Worm (Caenorhabditis elegans) whole organism, young adult: ENCODE measurements around the gene smc-6.

ENCODE experiments used
- B0019.2 ChIP-seq: fragments of 200-800 bp; sonication (Bioruptor generic); conservative IDR thresholded peaks from 2 replicates; pipeline ENCODE4 v1.3.6; 2022; ENCODE audit warnings: missing genetic modification reagents, missing genetic modification characterization, missing compliant biosample characterization
- C06A6.2 ChIP-seq: fragments of 200-800 bp; sonication (Bioruptor generic); conservative IDR thresholded peaks from 2 replicates; pipeline ENCODE4 v1.3.6; 2022; ENCODE audit warnings: missing genetic modification characterization, missing compliant biosample characterization
- F22D6.2 ChIP-seq: sonication (generic microtip); optimal IDR thresholded peaks from 2 replicates; lab custom pipeline; 2016; ENCODE audit warnings: mild to moderate bottlenecking, missing genetic modification characterization, missing compliant biosample characterization
- F52B5.7 ChIP-seq: sonication (generic microtip); optimal IDR thresholded peaks from 2 replicates; lab custom pipeline; 2016; ENCODE audit warnings: mild to moderate bottlenecking, missing genetic modification characterization, missing compliant biosample characterization
- K12H6.12 ChIP-seq: fragments of 200-800 bp; sonication (Bioruptor generic); optimal IDR thresholded peaks from 2 replicates; lab custom pipeline; 2018; ENCODE audit warnings: mild to moderate bottlenecking, missing genetic modification characterization, missing compliant biosample characterization
- T26A5.8 ChIP-seq: sonication (generic microtip); optimal IDR thresholded peaks from 2 replicates; lab custom pipeline; 2016; ENCODE audit warnings: missing genetic modification characterization, missing compliant biosample characterization
- Y53F4B.3 ChIP-seq: fragments of 200-800 bp; sonication (Bioruptor generic); IDR thresholded peaks from 2 replicates; pipeline ENCODE4 v1.3.6; 2022; ENCODE audit warnings: missing genetic modification reagents, missing genetic modification characterization, missing compliant biosample characterization
- Y53G8AR.9 ChIP-seq: fragments of 200-800 bp; sonication (Bioruptor generic); conservative IDR thresholded peaks from 2 replicates; pipeline ENCODE4 v1.3.6; 2022; ENCODE audit warnings: missing genetic modification reagents, missing genetic modification characterization, missing compliant biosample characterization
- ZK185.1 ChIP-seq: sonication (generic microtip); optimal IDR thresholded peaks from 2 replicates; lab custom pipeline; 2016; ENCODE audit warnings: mild to moderate bottlenecking, missing genetic modification characterization, missing compliant biosample characterization; ENCODE audit not compliant: poor library complexity, severe bottlenecking
- aptf-2 ChIP-seq: fragments of 200-800 bp; sonication (Bioruptor generic); conservative IDR thresholded peaks from 2 replicates; pipeline ENCODE4 v1.3.6; 2022; ENCODE audit warnings: missing genetic modification reagents, missing genetic modification characterization, missing compliant biosample characterization
- attf-5 ChIP-seq: fragments of 200-800 bp; sonication (Bioruptor generic); optimal IDR thresholded peaks from 2 replicates; lab custom pipeline; 2018; ENCODE audit warnings: mild to moderate bottlenecking, missing genetic modification characterization, missing compliant biosample characterization
- cebp-1 ChIP-seq, 2 experiments: fragments of 200-800 bp in 1 of 2; sonication (Bioruptor generic) in 1 of 2; sonication (generic microtip) in 1 of 2; IDR thresholded peaks in 1 of 2; optimal IDR thresholded peaks in 1 of 2; 2 replicates each; pipeline versions ENCODE4 v1.3.6 to Lab custom; 2017 to 2022; ENCODE audit warnings: missing compliant biosample characterization in 2 of 2, missing genetic modification characterization in 2 of 2, mild to moderate bottlenecking in 1 of 2, missing genetic modification reagents in 1 of 2, moderate library complexity in 1 of 2
- efl-1 ChIP-seq: fragments of 150-350 bp; optimal IDR thresholded peaks from 2 replicates; lab custom pipeline; 2014; ENCODE audit warnings: missing biosample characterization, missing genetic modification reagents, missing genetic modification characterization
- egl-18 ChIP-seq: fragments of 200-800 bp; sonication (Bioruptor generic); IDR thresholded peaks from 2 replicates; pipeline ENCODE4 v1.3.6; 2022; ENCODE audit warnings: missing genetic modification reagents, missing genetic modification characterization, missing compliant biosample characterization
- egrh-3 ChIP-seq: fragments of 200-800 bp; sonication (Bioruptor generic); IDR thresholded peaks from 2 replicates; pipeline ENCODE4 v1.3.6; 2022; ENCODE audit warnings: missing genetic modification reagents, missing genetic modification characterization, missing compliant biosample characterization
- ekl-4 ChIP-seq: fragments of 200-800 bp; sonication (Bioruptor generic); IDR thresholded peaks from 2 replicates; pipeline ENCODE4 v1.3.6; 2022; ENCODE audit warnings: missing genetic modification reagents, missing genetic modification characterization, missing compliant biosample characterization
- ets-4 ChIP-seq: fragments of 200-800 bp; sonication (Bioruptor generic); optimal IDR thresholded peaks from 2 replicates; lab custom pipeline; 2018; ENCODE audit warnings: mild to moderate bottlenecking, missing genetic modification characterization, missing compliant biosample characterization
- fkh-3 ChIP-seq: sonication (generic microtip); optimal IDR thresholded peaks from 2 replicates; lab custom pipeline; 2016; ENCODE audit warnings: mild to moderate bottlenecking, missing genetic modification characterization, missing compliant biosample characterization
- him-1 ChIP-seq: sonication (generic microtip); optimal IDR thresholded peaks from 2 replicates; lab custom pipeline; 2016; ENCODE audit warnings: missing genotype, missing genetic modification reagents, missing genetic modification characterization, missing compliant biosample characterization
- hsf-1 ChIP-seq: fragments of 200-800 bp; sonication (Bioruptor generic); IDR thresholded peaks from 2 replicates; pipeline ENCODE4 v1.3.6; 2022; ENCODE audit warnings: missing genetic modification reagents, missing genetic modification characterization, missing compliant biosample characterization
- lin-26 ChIP-seq: fragments of 200-800 bp; sonication (Bioruptor generic); IDR thresholded peaks from 2 replicates; pipeline ENCODE4 v1.3.6; 2022; ENCODE audit warnings: missing genetic modification reagents, missing genetic modification characterization, missing compliant biosample characterization
- lin-40 ChIP-seq: sonication (generic microtip); optimal IDR thresholded peaks from 2 replicates; lab custom pipeline; 2016; ENCODE audit warnings: missing genetic modification characterization, mild to moderate bottlenecking, missing compliant biosample characterization, missing genotype, missing genetic modification reagents
- lsl-1 ChIP-seq: fragments of 200-800 bp; sonication (Bioruptor generic); optimal IDR thresholded peaks from 2 replicates; lab custom pipeline; 2018; ENCODE audit warnings: mild to moderate bottlenecking, missing genetic modification characterization, moderate library complexity, missing compliant biosample characterization
- lsy-27 ChIP-seq: sonication (generic microtip); optimal IDR thresholded peaks from 2 replicates; lab custom pipeline; 2017; ENCODE audit warnings: missing genetic modification characterization, mild to moderate bottlenecking, missing compliant biosample characterization, antibody characterized with exemption, missing genotype, borderline replicate concordance; ENCODE audit not compliant: insufficient read depth
- madf-3 ChIP-seq: fragments of 200-800 bp; sonication (Bioruptor generic); IDR thresholded peaks from 2 replicates; pipeline ENCODE4 v1.3.6; 2022; ENCODE audit warnings: missing genetic modification reagents, missing genetic modification characterization, missing compliant biosample characterization
- mcd-1 ChIP-seq: fragments of 200-800 bp; sonication (Bioruptor generic); IDR thresholded peaks from 2 replicates; pipeline ENCODE4 v1.3.6; 2022; ENCODE audit warnings: missing genetic modification reagents, missing genetic modification characterization, missing compliant biosample characterization
- mel-28 ChIP-seq: sonication (generic microtip); optimal IDR thresholded peaks from 2 replicates; lab custom pipeline; 2016; ENCODE audit warnings: borderline replicate concordance, mild to moderate bottlenecking, missing genetic modification characterization, missing compliant biosample characterization
- mxl-1 ChIP-seq: sonication (generic microtip); optimal IDR thresholded peaks from 2 replicates; lab custom pipeline; 2016; ENCODE audit warnings: missing genetic modification characterization, missing compliant biosample characterization
- nhr-179 ChIP-seq: sonication (generic microtip); optimal IDR thresholded peaks from 2 replicates; lab custom pipeline; 2016; ENCODE audit warnings: mild to moderate bottlenecking, missing genetic modification characterization, missing compliant biosample characterization
- nhr-27 ChIP-seq: fragments of 200-800 bp; sonication (Bioruptor generic); optimal IDR thresholded peaks from 2 replicates; lab custom pipeline; 2018; ENCODE audit warnings: mild to moderate bottlenecking, missing genetic modification characterization, moderate library complexity, missing compliant biosample characterization
- pbrm-1 ChIP-seq: fragments of 200-800 bp; sonication (Bioruptor generic); IDR thresholded peaks from 2 replicates; pipeline ENCODE4 v1.3.6; 2022; ENCODE audit warnings: missing genetic modification reagents, missing genetic modification characterization, missing compliant biosample characterization
- rec-8 ChIP-seq, 2 experiments: sonication (generic microtip); optimal IDR thresholded peaks; 2 replicates each; lab custom pipeline; 2016; ENCODE audit warnings: mild to moderate bottlenecking in 2 of 2, missing genetic modification characterization in 2 of 2, missing genetic modification reagents in 2 of 2, missing genotype in 2 of 2, missing biosample characterization in 1 of 2, missing compliant biosample characterization in 1 of 2, moderate library complexity in 1 of 2
- repo-1 ChIP-seq: sonication (generic microtip); optimal IDR thresholded peaks from 2 replicates; lab custom pipeline; 2017; ENCODE audit warnings: mild to moderate bottlenecking, missing genetic modification characterization, missing compliant biosample characterization
- snpc-1.3 ChIP-seq: sonication (generic microtip); optimal IDR thresholded peaks from 2 replicates; lab custom pipeline; 2017; ENCODE audit warnings: missing genetic modification characterization, mild to moderate bottlenecking, missing compliant biosample characterization, antibody characterized with exemption, moderate library complexity, missing genotype, missing genetic modification reagents; ENCODE audit not compliant: insufficient read depth
- snpc-3.4 ChIP-seq: sonication (generic microtip); optimal IDR thresholded peaks from 2 replicates; lab custom pipeline; 2017; ENCODE audit warnings: missing genetic modification characterization, mild to moderate bottlenecking, missing compliant biosample characterization, antibody characterized with exemption, moderate library complexity, missing genotype, missing genetic modification reagents
- sptf-2 ChIP-seq: fragments of 200-800 bp; sonication (Bioruptor generic); optimal IDR thresholded peaks from 2 replicates; lab custom pipeline; 2018; ENCODE audit warnings: mild to moderate bottlenecking, missing genetic modification characterization, missing compliant biosample characterization
- tbp1 ChIP-seq: fragments of 200-800 bp; sonication (Bioruptor generic); optimal IDR thresholded peaks from 2 replicates; lab custom pipeline; 2018; ENCODE audit warnings: mild to moderate bottlenecking, missing genetic modification characterization, missing compliant biosample characterization
- zfh-2 ChIP-seq: fragments of 200-800 bp; sonication (Bioruptor generic); conservative IDR thresholded peaks from 2 replicates; pipeline ENCODE4 v1.3.6; 2022; ENCODE audit warnings: missing genetic modification reagents, missing genetic modification characterization, missing compliant biosample characterization
- ztf-18 ChIP-seq: sonication (generic microtip); optimal IDR thresholded peaks from 2 replicates; lab custom pipeline; 2016; ENCODE audit warnings: missing genotype, mild to moderate bottlenecking, missing genetic modification characterization, missing compliant biosample characterization
- ztf-25 ChIP-seq: fragments of 200-800 bp; sonication (Bioruptor generic); IDR thresholded peaks from 2 replicates; pipeline ENCODE4 v1.3.6; 2022; ENCODE audit warnings: missing genetic modification reagents, missing genetic modification characterization, missing compliant biosample characterization
- ztf-6 ChIP-seq: fragments of 200-800 bp; sonication (Bioruptor generic); IDR thresholded peaks from 2 replicates; pipeline ENCODE4 v1.3.6; 2022; ENCODE audit warnings: missing genetic modification reagents, missing genetic modification characterization, missing compliant biosample characterization

smc-6 gene

ce11 chrII:11538741-11539140, 39.8 kb upstream of the smc-6 start, which contains the start of gene Y62F5A.9:
TSS of gene Y62F5A.9 (minus strand) at chrII:11538841.
- no peak for TF ChIP-seq cebp-1 (GFP tag; IDR thresholded peaks at IDR 0.05; lab: Robert Waterston, UW)
- peak; percentile 6 for TF ChIP-seq cebp-1 (tag; optimal IDR thresholded peaks at IDR 0.05; lab: Kevin White, UChicago)
- TF ChIP-seq efl-1 (GFP tag; lab: Kevin White, UChicago), result no peak
- peak; percentile 32 for TF ChIP-seq snpc-3.4 (tag; lab: Kevin White, UChicago)
- no peak for TF ChIP-seq ztf-18 (tag; lab: Kevin White, UChicago)
- no peak for TF ChIP-seq lsy-27 (tag; lab: Kevin White, UChicago)
- no peak for TF ChIP-seq repo-1 (tag; lab: Kevin White, UChicago)
- TF ChIP-seq snpc-1.3 (tag; lab: Kevin White, UChicago), result no peak
- TF ChIP-seq, all 124 proteins: peak for 2

DNA sequence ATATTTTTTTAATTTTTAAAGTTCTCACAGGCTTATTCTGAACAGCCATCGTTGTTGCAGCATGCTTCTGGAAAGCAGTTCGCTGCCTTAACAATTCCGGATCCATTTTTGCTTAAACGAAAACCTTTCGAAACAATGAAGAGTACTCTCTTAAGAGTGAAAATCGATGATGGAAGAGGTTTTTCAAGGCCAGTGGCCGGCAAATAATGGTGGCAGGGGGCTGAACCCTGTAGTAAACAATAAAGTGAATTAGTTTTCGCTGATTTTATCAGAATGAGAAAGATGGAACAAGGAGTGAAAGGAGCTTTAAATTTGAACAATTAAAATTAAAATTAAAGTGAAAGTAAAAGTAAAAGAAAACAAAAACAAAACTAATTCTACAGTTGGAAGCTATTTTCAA, 36.1 kb upstream of the smc-6 start, which contains the start of gene gtf-2E2:
gtf-2E2 (minus strand) TSS at position 111 of the 400 bp plus-strand sequence.
- TF ChIP-seq B0019.2 (GFP tag; lab: Robert Waterston, UW) (no peak), snpc-3.4 (tag; lab: Kevin White, UChicago) (peak; percentile 14), him-1 (tag; lab: Kevin White, UChicago) (no peak), tbp1 (peak; percentile 5), hsf-1 (0 out of 2 replicates have a peak, but pooled peaks have one; percentile 5), cebp-1 (GFP tag; IDR thresholded peaks at IDR 0.05; lab: Robert Waterston, UW) (no peak), cebp-1 (tag; optimal IDR thresholded peaks at IDR 0.05; lab: Kevin White, UChicago) (peak; percentile 18), Y53G8AR.9 (GFP tag; lab: Robert Waterston, UW) (0 out of 2 replicates have a peak, but pooled peaks have one; percentile 43)

DNA sequence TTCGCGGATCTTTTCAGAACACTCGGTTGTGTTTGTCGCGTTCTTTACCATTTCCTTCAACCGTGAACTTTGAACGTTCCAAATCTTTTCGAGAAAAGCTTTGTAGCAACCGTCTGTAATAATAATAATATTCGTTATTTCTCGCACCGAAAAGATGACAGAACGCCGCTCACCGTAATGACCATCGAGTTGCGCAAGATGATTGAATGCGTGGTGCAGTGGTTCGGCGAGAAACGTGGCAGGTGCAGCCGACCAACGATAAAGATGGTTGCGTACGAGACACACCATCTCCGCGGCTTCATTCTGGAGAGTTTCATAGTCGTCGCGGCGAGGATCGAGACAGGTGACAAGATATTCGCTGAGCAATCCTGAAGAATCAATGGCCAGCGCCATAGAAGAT, 35.6 kb upstream of the smc-6 start:
- no peak for TF ChIP-seq K12H6.12 (tag; lab: Kevin White, UChicago)
- TF ChIP-seq zfh-2 (GFP tag; lab: Robert Waterston, UW), result peak; percentile 30; the same call in 1 of the 2 replicates

ce11 chrII:11544714-11545113, 33.8 kb upstream of the smc-6 start, which contains the start of gene F54D5.9:
TSS of gene F54D5.9 (minus strand) at chrII:11544828.
- TF ChIP-seq T26A5.8 (no peak), mcd-1 (0 out of 2 replicates have a peak, but pooled peaks have one; percentile 6), egl-18 (GFP tag; lab: Robert Waterston, UW) (no peak), C06A6.2 (GFP tag; lab: Robert Waterston, UW) (no peak), mxl-1 (tag; lab: Kevin White, UChicago) (no peak), rec-8 (tag; optimal IDR thresholded peaks at IDR 0.05; lab: Kevin White, UChicago) (no peak), fkh-3 (tag; lab: Kevin White, UChicago) (no peak), F52B5.7 (tag; lab: Kevin White, UChicago) (no peak), lsl-1 (peak; percentile 87), egrh-3 (GFP tag; lab: Robert Waterston, UW) (no peak), attf-5 (no peak), mel-28 (tag; lab: Kevin White, UChicago) (no peak), madf-3 (no peak), ekl-4 (no peak), ztf-6 (GFP tag; lab: Robert Waterston, UW) (no peak), lin-40 (tag; lab: Kevin White, UChicago) (no peak), ztf-25 (no peak), sptf-2 (no peak), snpc-3.4 (tag; lab: Kevin White, UChicago) (peak; percentile 36), pbrm-1 (GFP tag; lab: Robert Waterston, UW) (no peak), ZK185.1 (no peak), ets-4 (no peak), Y53F4B.3 (GFP tag; lab: Robert Waterston, UW) (no peak), lin-26 (GFP tag; lab: Robert Waterston, UW) (no peak), him-1 (tag; lab: Kevin White, UChicago) (no peak), nhr-27 (tag; lab: Kevin White, UChicago) (no peak), aptf-2 (GFP tag; lab: Robert Waterston, UW) (no peak), nhr-179 (tag; lab: Kevin White, UChicago) (no peak), F22D6.2 (tag; lab: Kevin White, UChicago) (no peak)
